Fruit fly (Drosophila melanogaster): ENCODE results near the gene CG7214.

dm6 chr2L:7744739-7745138 is at the start of gene CG7214:
- no peak for TF ChIP-seq Vsx2 (GFP tag; optimal IDR thresholded peaks at IDR 0.05; ENCODE audit: partially characterized antibody)
- no peak for TF ChIP-seq pan (optimal IDR thresholded peaks at IDR 0.05)
- TF ChIP-seq brk (GFP tag; optimal IDR thresholded peaks at IDR 0.05): no peak
- no peak for TF ChIP-seq h (GFP tag; optimal IDR thresholded peaks at IDR 0.05)
- no peak for TF ChIP-seq Mio (GFP tag; optimal IDR thresholded peaks at IDR 0.05)
- TF ChIP-seq OdsH (GFP tag; optimal IDR thresholded peaks at IDR 0.05): no peak
- TF ChIP-seq fru (GFP tag; optimal IDR thresholded peaks at IDR 0.05): no peak
- no peak for TF ChIP-seq psq (GFP tag; optimal IDR thresholded peaks at IDR 0.05)
- no peak for TF ChIP-seq usp (GFP tag; optimal IDR thresholded peaks at IDR 0.05)

Data from whole organism, wandering third instar larva.